Fruit fly (Drosophila melanogaster): ENCODE data around the gene hoka.

Gene hoka

DNA sequence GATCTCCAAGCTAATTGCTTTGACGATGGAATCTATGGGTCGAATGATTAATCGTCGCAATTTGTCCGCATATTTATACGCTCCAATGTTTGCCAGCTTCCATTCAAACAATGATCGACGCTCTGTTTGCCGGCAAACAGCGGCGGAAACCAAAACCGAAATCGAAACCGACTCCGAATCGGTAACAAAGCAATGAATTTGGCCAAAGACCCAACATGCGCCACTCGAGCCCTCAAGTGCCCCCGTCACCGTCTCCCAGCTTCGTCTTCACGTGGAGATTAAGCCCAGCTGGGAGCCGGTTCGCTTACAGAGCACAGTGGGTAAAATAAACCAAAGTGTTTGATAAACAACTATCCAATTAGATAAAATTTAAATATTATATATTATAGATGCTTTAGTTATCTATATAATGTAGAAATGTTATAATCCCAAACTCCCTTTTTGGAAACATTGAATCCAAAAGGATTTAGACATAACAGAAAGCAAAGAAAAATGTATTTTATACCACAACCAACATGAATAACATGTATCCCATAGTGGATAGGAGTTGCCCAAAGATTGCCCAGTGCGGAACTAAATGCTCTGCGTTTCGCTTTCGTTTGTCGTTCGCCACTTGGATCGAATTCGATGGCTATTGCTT lies 46.2 kb upstream of the hoka start, which contains the start of gene CG32237 (continued):
- no peak for TF ChIP-seq cato (GFP tag; optimal IDR thresholded peaks at IDR 0.05; ENCODE audit: borderline replicate concordance)
- TF ChIP-seq gcm2 (GFP tag; optimal IDR thresholded peaks at IDR 0.05): no peak
- TF ChIP-seq MESR4 (GFP tag; optimal IDR thresholded peaks at IDR 0.05): no peak
- peak in 1 of 2 experiments; percentile 64 for TF ChIP-seq Hr51 (GFP tag; optimal IDR thresholded peaks at IDR 0.05)
- peak; percentile 8 for TF ChIP-seq nmo (GFP tag; optimal IDR thresholded peaks at IDR 0.05)
- no peak for TF ChIP-seq CG16779 (GFP tag; IDR thresholded peaks at IDR 0.05)
- TF ChIP-seq CG15073 (GFP tag; optimal IDR thresholded peaks at IDR 0.05): no peak
- TF ChIP-seq Hmr (GFP tag; optimal IDR thresholded peaks at IDR 0.05): peak; percentile 50
- TF ChIP-seq Rfx (GFP tag; IDR thresholded peaks at IDR 0.05): peak; percentile 57
- no peak for TF ChIP-seq CG17802 (tag; optimal IDR thresholded peaks at IDR 0.05)
- peak; percentile 24 for TF ChIP-seq Deaf1 (tag; optimal IDR thresholded peaks at IDR 0.05)
- TF ChIP-seq gsb-n (tag; optimal IDR thresholded peaks at IDR 0.05): peak; percentile 27
- TF ChIP-seq D (optimal IDR thresholded peaks at IDR 0.05): no peak
- no peak for TF ChIP-seq D (GFP tag; optimal IDR thresholded peaks at IDR 0.05)
- TF ChIP-seq ase (GFP tag; IDR thresholded peaks at IDR 0.05): no peak
- TF ChIP-seq emc (GFP tag; optimal IDR thresholded peaks at IDR 0.05): no peak
- TF ChIP-seq dpn (GFP tag; optimal IDR thresholded peaks at IDR 0.05): peak in 1 of 2 experiments; percentile 6
- TF ChIP-seq CG13296 (GFP tag; optimal IDR thresholded peaks at IDR 0.05): peak; percentile 56
- TF ChIP-seq lab (GFP tag; optimal IDR thresholded peaks at IDR 0.05): peak; percentile 14
- TF ChIP-seq Nf-YC (tag; optimal IDR thresholded peaks at IDR 0.05): peak; percentile 25
- TF ChIP-seq cas (GFP tag; IDR thresholded peaks at IDR 0.05): no peak
- no peak for TF ChIP-seq eve (GFP tag; optimal IDR thresholded peaks at IDR 0.05)
- TF ChIP-seq tin (GFP tag; optimal IDR thresholded peaks at IDR 0.05): no peak
- peak; percentile 35 for TF ChIP-seq Meics (GFP tag; optimal IDR thresholded peaks at IDR 0.05)
- peak; percentile 36 for TF ChIP-seq Fer1 (GFP tag; optimal IDR thresholded peaks at IDR 0.05)
- peak; percentile 34 for TF ChIP-seq CG7556 (GFP tag; optimal IDR thresholded peaks at IDR 0.05)
- TF ChIP-seq CTCF (GFP tag; optimal IDR thresholded peaks at IDR 0.05): no peak
- TF ChIP-seq CG15269 (tag; optimal IDR thresholded peaks at IDR 0.05): peak; percentile 61
- TF ChIP-seq tup (GFP tag; optimal IDR thresholded peaks at IDR 0.05): no peak
- TF ChIP-seq PHDP (tag; optimal IDR thresholded peaks at IDR 0.05): peak; percentile 56
- peak; percentile 48 for TF ChIP-seq CG13424 (tag; optimal IDR thresholded peaks at IDR 0.05)
- no peak for TF ChIP-seq Nf-YA (GFP tag; IDR thresholded peaks at IDR 0.05)
- TF ChIP-seq gfzf (GFP tag; optimal IDR thresholded peaks at IDR 0.05): no peak
- peak; percentile 64 for TF ChIP-seq CG2678 (tag; optimal IDR thresholded peaks at IDR 0.05)
- no peak for TF ChIP-seq jing (GFP tag; optimal IDR thresholded peaks at IDR 0.05)
- no peak for TF ChIP-seq yki (optimal IDR thresholded peaks at IDR 0.05)
- no peak for TF ChIP-seq Chrac-16 (GFP tag; optimal IDR thresholded peaks at IDR 0.05)
- TF ChIP-seq row (GFP tag; IDR thresholded peaks at IDR 0.05): peak; percentile 62
- TF ChIP-seq tap (tag; optimal IDR thresholded peaks at IDR 0.05): peak; percentile 1
- no peak for TF ChIP-seq Atf6 (GFP tag; IDR thresholded peaks at IDR 0.05)

- TF ChIP-seq Mad (GFP tag; optimal IDR thresholded peaks at IDR 0.05) (no peak), CG5180 (GFP tag; optimal IDR thresholded peaks at IDR 0.05) (no peak), CG16779 (GFP tag; IDR thresholded peaks at IDR 0.05) (no peak), chinmo (GFP tag; IDR thresholded peaks at IDR 0.05; ENCODE audit: partially characterized antibody) (peak; percentile 61; the same call in 1 of the 4 replicates), sens (GFP tag) (peak; percentile 12)
Observed at dm6 chr3L:4853070-4853469, 45.6 kb upstream of the hoka start.
